Fruit fly (Drosophila melanogaster) whole organism, wandering third instar larva: ENCODE measurements around the gene CG13675.

Experiments used
- Abd-B ChIP-seq: fragments of >200 bp; optimal IDR thresholded peaks from 2 replicates; lab custom pipeline; 2017; ENCODE audit warnings: missing biosample characterization, missing genetic modification characterization
- CG32264 ChIP-seq: fragments of 200-800 bp; sonication (Bioruptor generic); optimal IDR thresholded peaks from 2 replicates; lab custom pipeline; 2016; ENCODE audit warnings: missing biosample characterization, missing genetic modification characterization
- CG9705 ChIP-seq: fragments of 200-800 bp; sonication (Bioruptor generic); optimal IDR thresholded peaks from 2 replicates; lab custom pipeline; 2018; ENCODE audit warnings: missing biosample characterization, mild to moderate bottlenecking, missing genetic modification characterization
- CrebA ChIP-seq: fragments of 200-800 bp; sonication (Bioruptor generic); optimal IDR thresholded peaks from 2 replicates; lab custom pipeline; 2016; ENCODE audit warnings: missing biosample characterization, mild to moderate bottlenecking, missing genetic modification characterization, borderline replicate concordance
- Dfd ChIP-seq: fragments of >200 bp; optimal IDR thresholded peaks from 2 replicates; lab custom pipeline; 2017; ENCODE audit warnings: missing biosample characterization, missing genetic modification characterization
- Dif ChIP-seq: fragments of 200-275, 200-300 bp; sonication (Bioruptor generic); optimal IDR thresholded peaks from 2 replicates; lab custom pipeline; 2018; ENCODE audit warnings: missing biosample characterization, missing genetic modification characterization; ENCODE audit not compliant: partially characterized antibody
- GATAd ChIP-seq: sonication (Bioruptor generic); optimal IDR thresholded peaks from 2 replicates; lab custom pipeline; 2016; ENCODE audit warnings: missing biosample characterization, missing genetic modification characterization
- HLH106 ChIP-seq: fragments of 200-800 bp; optimal IDR thresholded peaks from 3 replicates; lab custom pipeline; 2019; ENCODE audit warnings: missing biosample characterization, mild to moderate bottlenecking, missing genetic modification characterization, moderate library complexity
- Hnf4 ChIP-seq: fragments of 200-800 bp; sonication (Bioruptor generic); optimal IDR thresholded peaks from 2 replicates; lab custom pipeline; 2016; ENCODE audit warnings: missing biosample characterization, mild to moderate bottlenecking, missing genetic modification characterization
- Hr78 ChIP-seq: fragments of >200 bp; optimal IDR thresholded peaks from 2 replicates; lab custom pipeline; 2017; ENCODE audit warnings: missing biosample characterization, missing genetic modification characterization
- Hr83 ChIP-seq: fragments of 200-300 bp; sonication (Bioruptor generic); optimal IDR thresholded peaks from 2 replicates; lab custom pipeline; 2016; ENCODE audit warnings: missing biosample characterization, mild to moderate bottlenecking, missing genetic modification characterization, moderate library complexity; ENCODE audit not compliant: poor library complexity, severe bottlenecking
- Jra ChIP-seq: sonication (Bioruptor generic); optimal IDR thresholded peaks from 2 replicates; lab custom pipeline; 2016; ENCODE audit warnings: missing biosample characterization, missing genetic modification characterization
- Mio ChIP-seq: sonication (Bioruptor generic); optimal IDR thresholded peaks from 2 replicates; lab custom pipeline; 2016; ENCODE audit warnings: missing biosample characterization, missing genetic modification characterization
- Myc ChIP-seq: fragments of >200 bp; optimal IDR thresholded peaks from 2 replicates; lab custom pipeline; 2017
- N ChIP-seq: fragments of >200 bp; optimal IDR thresholded peaks from 2 replicates; lab custom pipeline; 2018; ENCODE audit warnings: missing biosample characterization, missing external identifiers, missing genetic modification characterization
- OdsH ChIP-seq: fragments of 200-800 bp; sonication (Bioruptor generic); optimal IDR thresholded peaks from 2 replicates; lab custom pipeline; 2016; ENCODE audit warnings: missing biosample characterization, mild to moderate bottlenecking, missing genetic modification characterization
- Rel ChIP-seq, 2 experiments: fragments of 200-800 bp; sonication (Bioruptor generic) in 1 of 2; optimal IDR thresholded peaks; 2 replicates in 1 of 2; 3 replicates in 1 of 2; lab custom pipeline; 2016 to 2019; ENCODE audit warnings: mild to moderate bottlenecking in 2 of 2, missing biosample characterization in 2 of 2, missing genetic modification characterization in 2 of 2, moderate library complexity in 1 of 2
- Sp1 ChIP-seq: fragments of 200-800 bp; sonication (Bioruptor generic); optimal IDR thresholded peaks from 3 replicates; lab custom pipeline; 2019; ENCODE audit warnings: missing biosample characterization, mild to moderate bottlenecking, missing genetic modification characterization, moderate library complexity
- Vsx2 ChIP-seq: fragments of 200-300, 225-300 bp; sonication (Bioruptor generic); optimal IDR thresholded peaks from 2 replicates; lab custom pipeline; 2018; ENCODE audit warnings: missing biosample characterization, missing genetic modification characterization; ENCODE audit not compliant: partially characterized antibody
- br ChIP-seq: fragments of 200-800 bp; sonication (Bioruptor generic); optimal IDR thresholded peaks from 2 replicates; lab custom pipeline; 2016; ENCODE audit warnings: missing biosample characterization, missing genetic modification characterization
- brk ChIP-seq: fragments of 200-800 bp; sonication (Bioruptor generic); optimal IDR thresholded peaks from 2 replicates; lab custom pipeline; 2016; ENCODE audit warnings: missing biosample characterization, mild to moderate bottlenecking, missing genetic modification characterization
- dl ChIP-seq, 2 experiments: fragments of 175-275, 200-275 bp in 1 of 2; fragments of 200-275 bp in 1 of 2; sonication (Bioruptor generic); optimal IDR thresholded peaks; lab custom pipeline; 2018; ENCODE audit warnings: mild to moderate bottlenecking in 2 of 2, missing biosample characterization in 2 of 2, missing genetic modification characterization in 2 of 2, moderate library complexity in 2 of 2; ENCODE audit not compliant: partially characterized antibody in 2 of 2, insufficient read depth in 1 of 2
- dmrt93B ChIP-seq: fragments of 200-800 bp; sonication (Bioruptor generic); optimal IDR thresholded peaks from 2 replicates; lab custom pipeline; 2018; ENCODE audit warnings: missing biosample characterization, mild to moderate bottlenecking, missing genetic modification characterization
- dsf ChIP-seq: sonication (Bioruptor generic); optimal IDR thresholded peaks from 2 replicates; lab custom pipeline; 2016; ENCODE audit warnings: missing biosample characterization, missing genetic modification characterization, borderline replicate concordance
- ey ChIP-seq: fragments of 200-800 bp; sonication (Bioruptor generic); optimal IDR thresholded peaks from 2 replicates; lab custom pipeline; 2016; ENCODE audit warnings: missing biosample characterization, missing genetic modification characterization
- foxo ChIP-seq, 2 experiments: fragments of 200-800 bp; sonication (Bioruptor generic); optimal IDR thresholded peaks; 2 replicates in 1 of 2; 3 replicates in 1 of 2; lab custom pipeline; 2016 to 2017; ENCODE audit warnings: missing biosample characterization in 2 of 2, missing genetic modification characterization in 2 of 2
- fru ChIP-seq: fragments of 200-800 bp; sonication (Bioruptor generic); optimal IDR thresholded peaks from 3 replicates; lab custom pipeline; 2016; ENCODE audit warnings: missing biosample characterization, mild to moderate bottlenecking, missing genetic modification characterization
- h ChIP-seq: fragments of 200-800 bp; sonication (Bioruptor generic); optimal IDR thresholded peaks from 3 replicates; lab custom pipeline; 2016; ENCODE audit warnings: missing biosample characterization, mild to moderate bottlenecking, missing genetic modification characterization
- jim ChIP-seq: fragments of 175-275, 200-325 bp; sonication (Bioruptor generic); optimal IDR thresholded peaks from 2 replicates; lab custom pipeline; 2016; ENCODE audit warnings: missing biosample characterization, mild to moderate bottlenecking, missing genetic modification characterization
- lola ChIP-seq: fragments of >200 bp; optimal IDR thresholded peaks from 2 replicates; lab custom pipeline; 2017; ENCODE audit warnings: missing biosample characterization, missing genetic modification characterization
- pan ChIP-seq: fragments of >200 bp; optimal IDR thresholded peaks from 2 replicates; lab custom pipeline; 2017
- psq ChIP-seq: fragments of 200-800 bp; sonication (Bioruptor generic); optimal IDR thresholded peaks from 3 replicates; lab custom pipeline; 2017; ENCODE audit warnings: missing biosample characterization, mild to moderate bottlenecking, missing genetic modification characterization, moderate library complexity
- rgr ChIP-seq: fragments of 200-800 bp; sonication (Bioruptor generic); optimal IDR thresholded peaks from 3 replicates; lab custom pipeline; 2016; ENCODE audit warnings: missing biosample characterization, mild to moderate bottlenecking, missing genetic modification characterization
- sage ChIP-seq: fragments of 200-800 bp; sonication (Bioruptor generic); optimal IDR thresholded peaks from 2 replicates; lab custom pipeline; 2016; ENCODE audit warnings: missing biosample characterization, mild to moderate bottlenecking, missing genetic modification characterization
- sv ChIP-seq: fragments of 200-800 bp; sonication (Bioruptor generic); optimal IDR thresholded peaks from 3 replicates; lab custom pipeline; 2016; ENCODE audit warnings: missing biosample characterization, missing genetic modification characterization
- tai ChIP-seq: sonication (Bioruptor generic); optimal IDR thresholded peaks from 2 replicates; lab custom pipeline; 2016; ENCODE audit warnings: missing biosample characterization, missing genetic modification characterization
- usp ChIP-seq: fragments of >200 bp; optimal IDR thresholded peaks from 2 replicates; lab custom pipeline; 2017; ENCODE audit warnings: missing biosample characterization, missing genetic modification characterization
- woc ChIP-seq: sonication (Bioruptor generic); optimal IDR thresholded peaks from 2 replicates; lab custom pipeline; 2016; ENCODE audit warnings: missing biosample characterization, mild to moderate bottlenecking, missing genetic modification characterization

Gene CG13675

DNA sequence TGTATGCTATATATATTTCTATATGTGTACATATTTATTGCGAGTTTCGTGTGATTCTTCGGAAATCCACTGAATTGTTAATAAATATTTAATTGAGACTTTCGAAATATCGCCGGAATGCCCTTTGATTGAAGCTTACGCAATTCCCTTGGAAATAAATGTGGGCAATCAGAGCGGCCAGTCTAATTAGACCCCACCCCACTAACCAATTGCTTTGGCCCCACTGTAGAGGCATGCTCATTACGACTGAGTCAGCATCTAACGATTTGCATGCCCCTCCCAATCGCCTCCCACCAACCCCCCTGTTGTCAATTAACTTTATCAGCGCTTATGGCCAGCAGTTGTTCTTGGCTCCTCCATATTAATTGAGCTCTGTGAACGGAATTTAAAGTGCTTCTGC lies 48.5 kb downstream of the CG13675 start:
- TF ChIP-seq tai (GFP tag; lab: Kevin White, UChicago) (no peak), dsf (GFP tag; lab: Kevin White, UChicago) (no peak), CrebA (GFP tag; lab: Kevin White, UChicago) (no peak), Hr78 (no peak), Jra (GFP tag; lab: Kevin White, UChicago) (no peak), usp (GFP tag; lab: Kevin White, UChicago) (no peak), Dfd (GFP tag; lab: Kevin White, UChicago) (no peak), dl (GFP tag; optimal IDR thresholded peaks at IDR 0.05; lab: Kevin White, UChicago; ENCODE audit: insufficient read depth in 1 of 2, partially characterized antibody in 2 of 2) (no peak), CG32264 (GFP tag; lab: Kevin White, UChicago) (no peak), sv (GFP tag; lab: Kevin White, UChicago) (no peak), pan (no peak), N (GFP tag; lab: Kevin White, UChicago) (no peak)

DNA sequence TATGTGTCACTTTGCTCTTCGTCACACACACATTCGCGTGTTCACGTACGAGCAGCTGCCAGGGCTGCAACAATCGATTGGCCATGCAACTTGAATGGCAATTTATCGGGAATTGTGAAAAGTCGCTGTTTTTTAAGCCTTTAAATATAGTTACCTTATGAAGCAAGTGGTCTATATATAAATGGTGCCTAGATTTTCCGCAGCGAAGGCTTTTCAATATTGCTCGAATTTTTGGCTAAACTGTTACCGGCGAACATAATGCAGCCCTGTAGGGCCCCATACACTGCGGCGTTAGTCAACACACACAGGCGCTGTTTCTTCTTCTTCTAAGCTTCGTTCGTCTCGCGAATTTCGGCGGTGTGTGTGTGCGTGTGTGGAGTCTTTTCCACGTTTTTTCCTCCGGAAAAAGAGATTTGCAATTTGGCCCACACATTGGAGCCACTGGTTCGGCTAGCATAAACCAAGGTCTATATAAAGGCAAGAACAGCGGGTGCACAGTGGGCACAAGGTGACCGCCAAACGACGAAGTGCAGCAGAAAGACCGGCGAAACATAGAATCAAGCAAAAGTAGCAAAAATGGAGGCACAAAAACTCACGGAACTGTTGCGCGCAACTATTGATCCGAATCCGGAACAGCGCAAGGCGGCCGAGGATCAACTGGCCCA lies 49.3 kb downstream of the CG13675 start, which contains the start of the genes Arp3 and msk:
Gene Arp3, minus strand, starts transcription at position 39 of the 665 bp plus-strand sequence.
Gene msk, plus strand, starts transcription at position 316 of the 665 bp plus-strand sequence.
- TF ChIP-seq sv (GFP tag; lab: Kevin White, UChicago) (peak; percentile 88), dl (GFP tag; optimal IDR thresholded peaks at IDR 0.05; lab: Kevin White, UChicago; ENCODE audit: insufficient read depth in 1 of 2, partially characterized antibody in 2 of 2) (no peak), Myc (peak; percentile 38), foxo (GFP tag; optimal IDR thresholded peaks at IDR 0.05; lab: Kevin White, UChicago) (peak in 1 of 2 experiments; percentile 88), N (GFP tag; lab: Kevin White, UChicago) (no peak), Dif (GFP tag; lab: Kevin White, UChicago) (no peak), Jra (GFP tag; lab: Kevin White, UChicago) (peak; percentile 87), h (peak; percentile 87), GATAd (GFP tag; lab: Kevin White, UChicago) (peak; percentile 50), OdsH (GFP tag; lab: Kevin White, UChicago) (peak; percentile 76), pan (no peak), Hr78 (no peak), fru (GFP tag; lab: Kevin White, UChicago) (no peak), ey (peak; percentile 81), psq (GFP tag; lab: Kevin White, UChicago) (peak; percentile 82), CrebA (GFP tag; lab: Kevin White, UChicago) (no peak), Sp1 (GFP tag; lab: Kevin White, UChicago) (peak; percentile 72), HLH106 (tag; lab: Kevin White, UChicago) (peak; percentile 81), dmrt93B (GFP tag; lab: Kevin White, UChicago) (no peak), CG9705 (GFP tag; lab: Kevin White, UChicago) (peak; percentile 79), jim (GFP tag; lab: Kevin White, UChicago) (no peak), Abd-B (no peak), Vsx2 (GFP tag; lab: Kevin White, UChicago) (no peak), rgr (GFP tag; lab: Kevin White, UChicago) (peak; percentile 84), br (GFP tag; lab: Kevin White, UChicago) (peak; percentile 82), dsf (GFP tag; lab: Kevin White, UChicago) (no peak), Hnf4 (peak; percentile 84), usp (GFP tag; lab: Kevin White, UChicago) (no peak), Mio (GFP tag; lab: Kevin White, UChicago) (peak; percentile 2), Rel (GFP tag; optimal IDR thresholded peaks at IDR 0.05; lab: Kevin White, UChicago) (no peak), Rel (tag; optimal IDR thresholded peaks at IDR 0.05; lab: Kevin White, UChicago) (peak; percentile 64), lola (GFP tag; lab: Kevin White, UChicago) (no peak), sage (GFP tag; lab: Kevin White, UChicago) (no peak), tai (GFP tag; lab: Kevin White, UChicago) (no peak), Dfd (GFP tag; lab: Kevin White, UChicago) (no peak), CG32264 (GFP tag; lab: Kevin White, UChicago) (no peak), brk (no peak), woc (no peak), Hr83 (GFP tag; lab: Kevin White, UChicago) (peak; percentile 75)
